Worm (Caenorhabditis elegans): ENCODE data around the gene cdc-48.2.

The cdc-48.2 gene

ce11 chrII:8185016-8185493 is 46.8 kb downstream of the cdc-48.2 start, which contains the start of the genes mig-5 and cct-1 (continued):
- peak; percentile 72 for TF ChIP-seq ces-1 (GFP tag; optimal IDR thresholded peaks at IDR 0.05)
- no peak for TF ChIP-seq D1046.2 (GFP tag; IDR thresholded peaks at IDR 0.05)
- no peak for TF ChIP-seq snpc-1.2 (GFP tag; IDR thresholded peaks at IDR 0.05)

ce11 chrII:8187516-8187915 is 49.2 kb downstream of the cdc-48.2 start:
- TF ChIP-seq ztf-11 (tag; optimal IDR thresholded peaks at IDR 0.05) (no peak), hlh-11 (tag; optimal IDR thresholded peaks at IDR 0.05) (no peak), fkh-10 (GFP tag; optimal IDR thresholded peaks at IDR 0.05) (no peak), nhr-111 (GFP tag; optimal IDR thresholded peaks at IDR 0.05) (peak; percentile 29), ctbp-1 (GFP tag; IDR thresholded peaks at IDR 0.05) (peak; percentile 26; the same call in 1 of the 2 replicates), lin-13 (GFP tag; optimal IDR thresholded peaks at IDR 0.05) (no peak), lin-38 (GFP tag; IDR thresholded peaks at IDR 0.05) (peak; percentile 54; the same call in 1 of the 2 replicates), tag-97 (GFP tag; IDR thresholded peaks at IDR 0.05) (no peak), dmd-8 (GFP tag; IDR thresholded peaks at IDR 0.05) (no peak), F49E8.2 (tag; optimal IDR thresholded peaks at IDR 0.05; ENCODE audit: borderline replicate concordance) (peak; percentile 6), ZK337.2 (GFP tag; IDR thresholded peaks at IDR 0.05) (no peak), mdt-29 (GFP tag; IDR thresholded peaks at IDR 0.05) (no peak), ceh-20 (GFP tag; IDR thresholded peaks at IDR 0.05) (no peak), lin-29 (GFP tag; IDR thresholded peaks at IDR 0.05) (no peak), gei-8 (GFP tag; optimal IDR thresholded peaks at IDR 0.05) (no peak), nhr-41 (GFP tag; IDR thresholded peaks at IDR 0.05) (no peak), lin-1 (GFP tag; IDR thresholded peaks at IDR 0.05) (0 out of 2 replicates have a peak, but pooled peaks have one; percentile 9), daf-12 (tag; optimal IDR thresholded peaks at IDR 0.05) (no peak)

- TF ChIP-seq set-16 (GFP tag; IDR thresholded peaks at IDR 0.05) (no peak), lin-38 (GFP tag; IDR thresholded peaks at IDR 0.05) (no peak), F44E2.7 (GFP tag; IDR thresholded peaks at IDR 0.05) (no peak), ctbp-1 (GFP tag; IDR thresholded peaks at IDR 0.05) (no peak), R02D3.7 (tag; optimal IDR thresholded peaks at IDR 0.05) (no peak), dpl-1 (GFP tag; optimal IDR thresholded peaks at IDR 0.05) (no peak), D1046.2 (GFP tag; IDR thresholded peaks at IDR 0.05) (no peak), snpc-1.2 (GFP tag; IDR thresholded peaks at IDR 0.05) (no peak), nhr-25 (tag; optimal IDR thresholded peaks at IDR 0.05; ENCODE audit: borderline replicate concordance, insufficient read depth) (no peak), hmg-1.1 (GFP tag; IDR thresholded peaks at IDR 0.05) (no peak), fos-1 (tag; optimal IDR thresholded peaks at IDR 0.05) (no peak), nhr-48 (tag; optimal IDR thresholded peaks at IDR 0.05) (no peak), duxl-1 (tag; optimal IDR thresholded peaks at IDR 0.05; ENCODE audit: poor library complexity) (no peak), T20F7.1 (GFP tag; optimal IDR thresholded peaks at IDR 0.05) (no peak), lin-15B (tag; optimal IDR thresholded peaks at IDR 0.05) (no peak), php-3 (GFP tag; IDR thresholded peaks at IDR 0.05) (no peak)
Measured at ce11 chrII:8190455-8190854, 52.2 kb downstream of the cdc-48.2 start, which contains the start of gene T05C12.8. T05C12.8 (minus strand) TSS chrII:8190555.
